Worm (Caenorhabditis elegans) whole organism, L2 larva: ENCODE results near the gene col-129.

Experiments
- F13H6.1 ChIP-seq: sonication (generic microtip); optimal IDR thresholded peaks from 2 replicates; lab custom pipeline; 2016; ENCODE audit warnings: missing genetic modification characterization, missing compliant biosample characterization
- ZK546.5 ChIP-seq: sonication (generic microtip); optimal IDR thresholded peaks from 2 replicates; lab custom pipeline; 2017; ENCODE audit warnings: missing biosample characterization, missing genetic modification characterization
- lsy-2 ChIP-seq, 2 experiments: fragments of 150-350 bp in 1 of 2; sonication (generic microtip) in 1 of 2; optimal IDR thresholded peaks; 2 replicates each; lab custom pipeline; 2014 to 2017; ENCODE audit warnings: missing biosample characterization in 2 of 2, missing genetic modification characterization in 2 of 2
- mdl-1 ChIP-seq, 2 experiments: fragments of 150-350 bp in 1 of 2; sonication (generic microtip) in 1 of 2; optimal IDR thresholded peaks; 2 replicates each; lab custom pipeline; 2017; ENCODE audit warnings: missing biosample characterization in 2 of 2, missing genetic modification characterization in 2 of 2
- nhr-10 ChIP-seq: sonication (generic microtip); optimal IDR thresholded peaks from 2 replicates; lab custom pipeline; 2017; ENCODE audit warnings: missing biosample characterization, missing genetic modification characterization
- nhr-237 ChIP-seq: fragments of 150-350 bp; optimal IDR thresholded peaks from 2 replicates; lab custom pipeline; 2014; ENCODE audit warnings: missing biosample characterization, missing genetic modification characterization
- skn-1 ChIP-seq: sonication (generic microtip); optimal IDR thresholded peaks from 2 replicates; lab custom pipeline; 2017; ENCODE audit warnings: missing biosample characterization, missing genetic modification characterization
- snpc-4 ChIP-seq: fragments of 150-350 bp; optimal IDR thresholded peaks from 2 replicates; lab custom pipeline; 2014; ENCODE audit warnings: missing biosample characterization, missing genetic modification characterization
- ztf-11 ChIP-seq: sonication (generic microtip); optimal IDR thresholded peaks from 2 replicates; lab custom pipeline; 2017; ENCODE audit warnings: missing biosample characterization, missing genetic modification characterization

ce11 chrIV:12114498-12114897 is 4.3 kb upstream of the col-129 start:
- TF ChIP-seq ztf-11 (tag; lab: Kevin White, UChicago) (no peak), mdl-1 (tag; optimal IDR thresholded peaks at IDR 0.05; lab: Kevin White, UChicago) (peak in 1 of 2 experiments; percentile 23), skn-1 (tag; lab: Kevin White, UChicago) (no peak), lsy-2 (tag; optimal IDR thresholded peaks at IDR 0.05; lab: Kevin White, UChicago) (peak in 1 of 2 experiments; percentile 14), snpc-4 (tag; lab: Kevin White, UChicago) (no peak), ZK546.5 (tag; lab: Kevin White, UChicago) (no peak), nhr-10 (tag; lab: Kevin White, UChicago) (no peak), nhr-237 (tag; lab: Kevin White, UChicago) (no peak), F13H6.1 (tag; lab: Kevin White, UChicago) (no peak)
